Worm (Caenorhabditis elegans): ENCODE measurements around the gene rbc-1.

DNA sequence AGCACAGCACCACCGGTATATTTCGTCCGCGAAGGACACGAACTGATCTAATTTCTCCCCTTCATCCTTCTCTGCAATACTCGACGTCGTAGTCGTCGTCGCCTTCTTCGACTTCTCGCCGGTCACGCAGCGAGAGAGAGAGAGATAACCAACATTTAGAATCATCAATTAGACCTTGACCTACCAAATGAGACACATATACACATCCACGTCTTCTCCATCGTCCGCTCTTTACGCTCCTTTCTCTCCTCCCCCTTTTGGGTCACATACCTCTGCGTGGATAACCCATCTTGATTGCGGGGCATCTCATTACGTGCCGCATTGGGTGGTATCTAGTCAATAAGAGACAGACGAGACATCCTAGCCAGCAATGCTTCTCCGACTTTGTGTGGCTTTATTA, 29.7 kb upstream of the rbc-1 start, which contains the start of gene sym-1:
- TF ChIP-seq ceh-91 (GFP tag; IDR thresholded peaks at IDR 0.05) (no peak), him-1 (tag; optimal IDR thresholded peaks at IDR 0.05) (no peak), snpc-1.1 (tag; optimal IDR thresholded peaks at IDR 0.05; ENCODE audit: insufficient read depth) (no peak), nfya-1 (tag; optimal IDR thresholded peaks at IDR 0.05; ENCODE audit: borderline replicate concordance, insufficient read depth) (no peak), rec-8 (tag; optimal IDR thresholded peaks at IDR 0.05) (no peak), nhr-90 (tag; optimal IDR thresholded peaks at IDR 0.05) (no peak), unc-62 (GFP tag; optimal IDR thresholded peaks at IDR 0.05) (no peak), pha-4 (tag; optimal IDR thresholded peaks at IDR 0.05) (no peak), ama-1 (optimal IDR thresholded peaks at IDR 0.05) (no peak), ama-1 (GFP tag; optimal IDR thresholded peaks at IDR 0.05) (no peak), snpc-4 (GFP tag; optimal IDR thresholded peaks at IDR 0.05) (no peak), snpc-4 (tag; optimal IDR thresholded peaks at IDR 0.05) (no peak)

Data from whole organism, young adult.